Fruit fly (Drosophila melanogaster) whole organism, wandering third instar larva: ENCODE results near the gene CG11911.

Experiments used
- Abd-B ChIP-seq: fragments of >200 bp; optimal IDR thresholded peaks from 2 replicates; lab custom pipeline; 2017; ENCODE audit warnings: missing biosample characterization, missing genetic modification characterization
- CG32264 ChIP-seq: fragments of 200-800 bp; sonication (Bioruptor generic); optimal IDR thresholded peaks from 2 replicates; lab custom pipeline; 2016; ENCODE audit warnings: missing biosample characterization, missing genetic modification characterization
- CG9705 ChIP-seq: fragments of 200-800 bp; sonication (Bioruptor generic); optimal IDR thresholded peaks from 2 replicates; lab custom pipeline; 2018; ENCODE audit warnings: missing biosample characterization, mild to moderate bottlenecking, missing genetic modification characterization
- CrebA ChIP-seq: fragments of 200-800 bp; sonication (Bioruptor generic); optimal IDR thresholded peaks from 2 replicates; lab custom pipeline; 2016; ENCODE audit warnings: missing biosample characterization, mild to moderate bottlenecking, missing genetic modification characterization, borderline replicate concordance
- Dfd ChIP-seq: fragments of >200 bp; optimal IDR thresholded peaks from 2 replicates; lab custom pipeline; 2017; ENCODE audit warnings: missing biosample characterization, missing genetic modification characterization
- Dif ChIP-seq: fragments of 200-275, 200-300 bp; sonication (Bioruptor generic); optimal IDR thresholded peaks from 2 replicates; lab custom pipeline; 2018; ENCODE audit warnings: missing biosample characterization, missing genetic modification characterization; ENCODE audit not compliant: partially characterized antibody
- GATAd ChIP-seq: sonication (Bioruptor generic); optimal IDR thresholded peaks from 2 replicates; lab custom pipeline; 2016; ENCODE audit warnings: missing biosample characterization, missing genetic modification characterization
- HLH106 ChIP-seq: fragments of 200-800 bp; optimal IDR thresholded peaks from 3 replicates; lab custom pipeline; 2019; ENCODE audit warnings: missing biosample characterization, mild to moderate bottlenecking, missing genetic modification characterization, moderate library complexity
- Hnf4 ChIP-seq: fragments of 200-800 bp; sonication (Bioruptor generic); optimal IDR thresholded peaks from 2 replicates; lab custom pipeline; 2016; ENCODE audit warnings: missing biosample characterization, mild to moderate bottlenecking, missing genetic modification characterization
- Hr78 ChIP-seq: fragments of >200 bp; optimal IDR thresholded peaks from 2 replicates; lab custom pipeline; 2017; ENCODE audit warnings: missing biosample characterization, missing genetic modification characterization
- Hr83 ChIP-seq: fragments of 200-300 bp; sonication (Bioruptor generic); optimal IDR thresholded peaks from 2 replicates; lab custom pipeline; 2016; ENCODE audit warnings: missing biosample characterization, mild to moderate bottlenecking, missing genetic modification characterization, moderate library complexity; ENCODE audit not compliant: poor library complexity, severe bottlenecking
- Jra ChIP-seq: sonication (Bioruptor generic); optimal IDR thresholded peaks from 2 replicates; lab custom pipeline; 2016; ENCODE audit warnings: missing biosample characterization, missing genetic modification characterization
- Mio ChIP-seq: sonication (Bioruptor generic); optimal IDR thresholded peaks from 2 replicates; lab custom pipeline; 2016; ENCODE audit warnings: missing biosample characterization, missing genetic modification characterization
- Myc ChIP-seq: fragments of >200 bp; optimal IDR thresholded peaks from 2 replicates; lab custom pipeline; 2017
- N ChIP-seq: fragments of >200 bp; optimal IDR thresholded peaks from 2 replicates; lab custom pipeline; 2018; ENCODE audit warnings: missing biosample characterization, missing external identifiers, missing genetic modification characterization
- OdsH ChIP-seq: fragments of 200-800 bp; sonication (Bioruptor generic); optimal IDR thresholded peaks from 2 replicates; lab custom pipeline; 2016; ENCODE audit warnings: missing biosample characterization, mild to moderate bottlenecking, missing genetic modification characterization
- Rel ChIP-seq, 2 experiments: fragments of 200-800 bp; sonication (Bioruptor generic) in 1 of 2; optimal IDR thresholded peaks; 2 replicates in 1 of 2; 3 replicates in 1 of 2; lab custom pipeline; 2016 to 2019; ENCODE audit warnings: mild to moderate bottlenecking in 2 of 2, missing biosample characterization in 2 of 2, missing genetic modification characterization in 2 of 2, moderate library complexity in 1 of 2
- Sp1 ChIP-seq: fragments of 200-800 bp; sonication (Bioruptor generic); optimal IDR thresholded peaks from 3 replicates; lab custom pipeline; 2019; ENCODE audit warnings: missing biosample characterization, mild to moderate bottlenecking, missing genetic modification characterization, moderate library complexity
- Vsx2 ChIP-seq: fragments of 200-300, 225-300 bp; sonication (Bioruptor generic); optimal IDR thresholded peaks from 2 replicates; lab custom pipeline; 2018; ENCODE audit warnings: missing biosample characterization, missing genetic modification characterization; ENCODE audit not compliant: partially characterized antibody
- br ChIP-seq: fragments of 200-800 bp; sonication (Bioruptor generic); optimal IDR thresholded peaks from 2 replicates; lab custom pipeline; 2016; ENCODE audit warnings: missing biosample characterization, missing genetic modification characterization
- brk ChIP-seq: fragments of 200-800 bp; sonication (Bioruptor generic); optimal IDR thresholded peaks from 2 replicates; lab custom pipeline; 2016; ENCODE audit warnings: missing biosample characterization, mild to moderate bottlenecking, missing genetic modification characterization
- dl ChIP-seq, 2 experiments: fragments of 175-275, 200-275 bp in 1 of 2; fragments of 200-275 bp in 1 of 2; sonication (Bioruptor generic); optimal IDR thresholded peaks; lab custom pipeline; 2018; ENCODE audit warnings: mild to moderate bottlenecking in 2 of 2, missing biosample characterization in 2 of 2, missing genetic modification characterization in 2 of 2, moderate library complexity in 2 of 2; ENCODE audit not compliant: partially characterized antibody in 2 of 2, insufficient read depth in 1 of 2
- dmrt93B ChIP-seq: fragments of 200-800 bp; sonication (Bioruptor generic); optimal IDR thresholded peaks from 2 replicates; lab custom pipeline; 2018; ENCODE audit warnings: missing biosample characterization, mild to moderate bottlenecking, missing genetic modification characterization
- dsf ChIP-seq: sonication (Bioruptor generic); optimal IDR thresholded peaks from 2 replicates; lab custom pipeline; 2016; ENCODE audit warnings: missing biosample characterization, missing genetic modification characterization, borderline replicate concordance
- ey ChIP-seq: fragments of 200-800 bp; sonication (Bioruptor generic); optimal IDR thresholded peaks from 2 replicates; lab custom pipeline; 2016; ENCODE audit warnings: missing biosample characterization, missing genetic modification characterization
- foxo ChIP-seq, 2 experiments: fragments of 200-800 bp; sonication (Bioruptor generic); optimal IDR thresholded peaks; 2 replicates in 1 of 2; 3 replicates in 1 of 2; lab custom pipeline; 2016 to 2017; ENCODE audit warnings: missing biosample characterization in 2 of 2, missing genetic modification characterization in 2 of 2
- fru ChIP-seq: fragments of 200-800 bp; sonication (Bioruptor generic); optimal IDR thresholded peaks from 3 replicates; lab custom pipeline; 2016; ENCODE audit warnings: missing biosample characterization, mild to moderate bottlenecking, missing genetic modification characterization
- h ChIP-seq: fragments of 200-800 bp; sonication (Bioruptor generic); optimal IDR thresholded peaks from 3 replicates; lab custom pipeline; 2016; ENCODE audit warnings: missing biosample characterization, mild to moderate bottlenecking, missing genetic modification characterization
- jim ChIP-seq: fragments of 175-275, 200-325 bp; sonication (Bioruptor generic); optimal IDR thresholded peaks from 2 replicates; lab custom pipeline; 2016; ENCODE audit warnings: missing biosample characterization, mild to moderate bottlenecking, missing genetic modification characterization
- lola ChIP-seq: fragments of >200 bp; optimal IDR thresholded peaks from 2 replicates; lab custom pipeline; 2017; ENCODE audit warnings: missing biosample characterization, missing genetic modification characterization
- pan ChIP-seq: fragments of >200 bp; optimal IDR thresholded peaks from 2 replicates; lab custom pipeline; 2017
- psq ChIP-seq: fragments of 200-800 bp; sonication (Bioruptor generic); optimal IDR thresholded peaks from 3 replicates; lab custom pipeline; 2017; ENCODE audit warnings: missing biosample characterization, mild to moderate bottlenecking, missing genetic modification characterization, moderate library complexity
- rgr ChIP-seq: fragments of 200-800 bp; sonication (Bioruptor generic); optimal IDR thresholded peaks from 3 replicates; lab custom pipeline; 2016; ENCODE audit warnings: missing biosample characterization, mild to moderate bottlenecking, missing genetic modification characterization
- sage ChIP-seq: fragments of 200-800 bp; sonication (Bioruptor generic); optimal IDR thresholded peaks from 2 replicates; lab custom pipeline; 2016; ENCODE audit warnings: missing biosample characterization, mild to moderate bottlenecking, missing genetic modification characterization
- sv ChIP-seq: fragments of 200-800 bp; sonication (Bioruptor generic); optimal IDR thresholded peaks from 3 replicates; lab custom pipeline; 2016; ENCODE audit warnings: missing biosample characterization, missing genetic modification characterization
- tai ChIP-seq: sonication (Bioruptor generic); optimal IDR thresholded peaks from 2 replicates; lab custom pipeline; 2016; ENCODE audit warnings: missing biosample characterization, missing genetic modification characterization
- usp ChIP-seq: fragments of >200 bp; optimal IDR thresholded peaks from 2 replicates; lab custom pipeline; 2017; ENCODE audit warnings: missing biosample characterization, missing genetic modification characterization
- woc ChIP-seq: sonication (Bioruptor generic); optimal IDR thresholded peaks from 2 replicates; lab custom pipeline; 2016; ENCODE audit warnings: missing biosample characterization, mild to moderate bottlenecking, missing genetic modification characterization

CG11911 gene

dm6 chr2L:297480-298284, 23.4 kb downstream of the CG11911 start, which contains the start of gene Pi3K21B:
TSS of gene Pi3K21B (plus strand) at chr2L:297880.
- TF ChIP-seq br (GFP tag; lab: Kevin White, UChicago) (peak; percentile 94), rgr (GFP tag; lab: Kevin White, UChicago) (peak; percentile 95), GATAd (GFP tag; lab: Kevin White, UChicago) (no peak), Vsx2 (GFP tag; lab: Kevin White, UChicago) (no peak), tai (GFP tag; lab: Kevin White, UChicago) (peak; percentile 98), h (GFP tag; lab: Kevin White, UChicago) (peak; percentile 90), brk (GFP tag; lab: Kevin White, UChicago) (peak; percentile 76), jim (GFP tag; lab: Kevin White, UChicago) (peak; percentile 92), dl (GFP tag; optimal IDR thresholded peaks at IDR 0.05; lab: Kevin White, UChicago; ENCODE audit: insufficient read depth in 1 of 2, partially characterized antibody in 2 of 2) (no peak), dsf (GFP tag; lab: Kevin White, UChicago) (peak; percentile 93), lola (GFP tag; lab: Kevin White, UChicago) (no peak), sage (peak; percentile 71), Hnf4 (GFP tag; lab: Kevin White, UChicago) (peak; percentile 98), N (GFP tag; lab: Kevin White, UChicago) (peak; percentile 16), usp (no peak), CG9705 (GFP tag; lab: Kevin White, UChicago) (peak; percentile 85), dmrt93B (GFP tag; lab: Kevin White, UChicago) (peak; percentile 86), CrebA (GFP tag; lab: Kevin White, UChicago) (no peak), pan (lab: Kevin White, UChicago) (no peak), Hr83 (GFP tag; lab: Kevin White, UChicago) (peak; percentile 100), Hr78 (GFP tag; lab: Kevin White, UChicago) (no peak), Myc (no peak), HLH106 (tag; lab: Kevin White, UChicago) (peak; percentile 93), ey (GFP tag; lab: Kevin White, UChicago) (peak; percentile 92), CG32264 (peak; percentile 91), Mio (GFP tag; lab: Kevin White, UChicago) (peak; percentile 89), Jra (GFP tag; lab: Kevin White, UChicago) (peak; percentile 96), foxo (GFP tag; optimal IDR thresholded peaks at IDR 0.05; lab: Kevin White, UChicago) (peak; percentile 49 to 98), woc (GFP tag; lab: Kevin White, UChicago) (peak; percentile 79), sv (GFP tag; lab: Kevin White, UChicago) (peak; percentile 91), Sp1 (GFP tag; lab: Kevin White, UChicago) (peak; percentile 92), Abd-B (GFP tag; lab: Kevin White, UChicago) (no peak), Rel (GFP tag; optimal IDR thresholded peaks at IDR 0.05; lab: Kevin White, UChicago) (no peak), Rel (tag; optimal IDR thresholded peaks at IDR 0.05; lab: Kevin White, UChicago) (peak; percentile 25), Dif (peak; percentile 37), OdsH (GFP tag; lab: Kevin White, UChicago) (peak; percentile 89), psq (GFP tag; lab: Kevin White, UChicago) (peak; percentile 85), fru (GFP tag; lab: Kevin White, UChicago) (peak; percentile 92), Dfd (GFP tag; lab: Kevin White, UChicago) (peak; percentile 12)
